Worm (Caenorhabditis elegans): ENCODE data around the gene C07A9.12.

- no peak for TF ChIP-seq T26A5.8 (tag; optimal IDR thresholded peaks at IDR 0.05)
- no peak for TF ChIP-seq snpc-1.1 (tag; optimal IDR thresholded peaks at IDR 0.05; ENCODE audit: insufficient read depth)
- no peak for TF ChIP-seq F22D6.2 (tag; optimal IDR thresholded peaks at IDR 0.05)
- TF ChIP-seq nfya-1 (tag; optimal IDR thresholded peaks at IDR 0.05; ENCODE audit: borderline replicate concordance, insufficient read depth), result no peak
- TF ChIP-seq athp-1 (tag; optimal IDR thresholded peaks at IDR 0.05), result no peak
- no peak for TF ChIP-seq F23B12.7 (tag; optimal IDR thresholded peaks at IDR 0.05; ENCODE audit: insufficient read depth)
- no peak for TF ChIP-seq dpl-1 (GFP tag; optimal IDR thresholded peaks at IDR 0.05)
- no peak for TF ChIP-seq snpc-1.3 (tag; optimal IDR thresholded peaks at IDR 0.05; ENCODE audit: insufficient read depth)
- TF ChIP-seq snpc-4 (GFP tag; optimal IDR thresholded peaks at IDR 0.05), result no peak
- TF ChIP-seq snpc-4 (tag; optimal IDR thresholded peaks at IDR 0.05), result no peak
- no peak for TF ChIP-seq F57C9.4 (tag; optimal IDR thresholded peaks at IDR 0.05)
- TF ChIP-seq rec-8 (tag; optimal IDR thresholded peaks at IDR 0.05), result no peak
- TF ChIP-seq ets-4 (GFP tag; optimal IDR thresholded peaks at IDR 0.05), result no peak
- TF ChIP-seq ceh-91 (GFP tag; IDR thresholded peaks at IDR 0.05), result no peak
Observed at ce11 chrIII:9678819-9679218, 48.5 kb downstream of the C07A9.12 start, which contains the start of gene ugt-60.
